Fruit fly (Drosophila melanogaster): Measurements from ENCODE around the gene Pex3.

The Pex3 gene

DNA sequence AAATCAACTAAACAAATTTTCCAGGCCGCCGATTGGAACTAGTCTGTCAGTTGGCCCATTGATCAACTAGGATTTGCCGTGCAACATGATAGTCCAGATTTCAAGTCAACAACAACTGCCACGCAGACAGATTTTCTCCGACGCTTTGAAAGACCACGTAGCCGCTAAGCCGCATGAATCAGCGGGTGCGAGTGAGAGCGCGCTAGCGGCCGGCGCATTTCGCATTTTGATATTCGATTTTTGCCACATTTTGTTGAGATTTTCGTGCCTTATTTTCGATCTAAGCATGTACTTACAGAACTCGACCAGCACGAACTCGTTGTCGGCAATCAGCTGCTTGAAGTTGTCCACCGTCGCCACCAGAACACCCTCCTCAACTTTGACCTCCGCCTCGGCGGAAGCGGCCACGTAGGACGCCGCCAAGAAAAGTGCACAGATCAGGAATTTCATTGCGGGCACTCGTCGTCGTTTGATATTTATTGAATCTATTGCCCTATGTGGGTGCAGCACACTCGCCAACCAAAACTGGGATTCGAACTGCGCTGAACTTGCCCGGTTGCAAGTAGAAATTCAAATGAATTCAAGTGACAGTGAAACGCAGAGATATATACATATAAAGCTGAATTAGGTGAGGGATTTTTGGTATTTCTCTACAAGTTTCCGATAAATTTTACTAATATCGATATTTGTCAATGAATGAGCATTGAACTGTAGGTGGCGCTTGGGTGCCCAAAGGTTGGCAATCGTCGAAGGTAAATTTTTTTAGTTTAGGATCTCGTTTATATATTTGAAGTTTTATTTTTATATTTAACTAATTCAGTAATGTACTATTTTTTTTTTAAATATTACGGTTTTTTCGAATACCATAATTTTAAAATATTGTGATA, 1.9 kb upstream of the Pex3 start, which contains the start of gene Pdi:
Gene Pdi, minus strand, starts transcription at position 837 of the 887 bp plus-strand sequence.
- TF ChIP-seq Pif1A (GFP tag; optimal IDR thresholded peaks at IDR 0.05) = no peak
- no peak for TF ChIP-seq CG15710 (tag; optimal IDR thresholded peaks at IDR 0.05)
- peak; percentile 36 for TF ChIP-seq Snoo (tag; optimal IDR thresholded peaks at IDR 0.05)
- TF ChIP-seq CG10348 (GFP tag; IDR thresholded peaks at IDR 0.05) = no peak
- no peak for TF ChIP-seq D1 (tag; optimal IDR thresholded peaks at IDR 0.05)
- no peak for TF ChIP-seq CG13204 (GFP tag; optimal IDR thresholded peaks at IDR 0.05)
- TF ChIP-seq CG8159 (tag; optimal IDR thresholded peaks at IDR 0.05) = no peak
- no peak for TF ChIP-seq CG12605 (GFP tag; IDR thresholded peaks at IDR 0.05)
- no peak for TF ChIP-seq CG9948 (tag; optimal IDR thresholded peaks at IDR 0.05)
- no peak for TF ChIP-seq gl (tag; optimal IDR thresholded peaks at IDR 0.05)
- peak; percentile 33 for TF ChIP-seq Pif1B (GFP tag; optimal IDR thresholded peaks at IDR 0.05)
- TF ChIP-seq CG8301 (tag; optimal IDR thresholded peaks at IDR 0.05) = no peak
- no peak for TF ChIP-seq CG34367 (tag; optimal IDR thresholded peaks at IDR 0.05)
- TF ChIP-seq CG32121 (GFP tag; IDR thresholded peaks at IDR 0.05) = no peak
- no peak for TF ChIP-seq CG17806 (tag; optimal IDR thresholded peaks at IDR 0.05)
- TF ChIP-seq Ets98B (GFP tag; IDR thresholded peaks at IDR 0.05) = peak; percentile 38; the same call in 1 of the 2 replicates
- TF ChIP-seq rn (GFP tag; IDR thresholded peaks at IDR 0.05) = no peak
- TF ChIP-seq EcR (GFP tag; optimal IDR thresholded peaks at IDR 0.05) = no peak
- no peak for TF ChIP-seq fd96Ca (GFP tag; IDR thresholded peaks at IDR 0.05)
- no peak for TF ChIP-seq CG14655 (GFP tag; optimal IDR thresholded peaks at IDR 0.05)
- 0 out of 3 replicates have a peak, but pooled peaks have one; percentile 39 for TF ChIP-seq CG4496 (GFP tag; IDR thresholded peaks at IDR 0.05)

DNA sequence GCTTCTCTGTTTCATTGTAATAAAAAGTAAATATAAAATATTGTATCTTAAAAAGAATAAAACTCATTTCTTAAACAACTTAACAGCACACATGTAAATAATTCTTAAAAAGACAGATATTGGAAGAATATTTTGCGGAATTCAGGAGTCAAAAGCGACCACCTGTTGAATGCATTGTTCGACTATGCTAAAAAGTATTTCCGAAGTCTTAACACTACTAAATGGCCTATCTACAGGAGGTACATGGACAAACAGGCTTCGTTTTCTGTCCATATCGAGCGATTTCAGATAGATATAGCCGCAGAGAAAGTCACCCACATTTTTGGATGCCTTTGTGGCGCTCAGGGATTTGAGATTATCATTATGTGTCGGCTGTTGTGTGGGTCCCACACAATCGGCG, 1.0 kb upstream of the Pex3 start:
- TF ChIP-seq CG10348 (GFP tag; IDR thresholded peaks at IDR 0.05) (no peak), CG32121 (GFP tag; IDR thresholded peaks at IDR 0.05) (no peak), CG34367 (tag; optimal IDR thresholded peaks at IDR 0.05) (no peak), EcR (GFP tag; optimal IDR thresholded peaks at IDR 0.05) (no peak), D1 (tag; optimal IDR thresholded peaks at IDR 0.05) (no peak), CG4496 (GFP tag; IDR thresholded peaks at IDR 0.05) (no peak), rn (GFP tag; IDR thresholded peaks at IDR 0.05) (no peak), CG14655 (GFP tag; optimal IDR thresholded peaks at IDR 0.05) (no peak), Snoo (tag; optimal IDR thresholded peaks at IDR 0.05) (no peak), fd96Ca (GFP tag; IDR thresholded peaks at IDR 0.05) (no peak)

DNA sequence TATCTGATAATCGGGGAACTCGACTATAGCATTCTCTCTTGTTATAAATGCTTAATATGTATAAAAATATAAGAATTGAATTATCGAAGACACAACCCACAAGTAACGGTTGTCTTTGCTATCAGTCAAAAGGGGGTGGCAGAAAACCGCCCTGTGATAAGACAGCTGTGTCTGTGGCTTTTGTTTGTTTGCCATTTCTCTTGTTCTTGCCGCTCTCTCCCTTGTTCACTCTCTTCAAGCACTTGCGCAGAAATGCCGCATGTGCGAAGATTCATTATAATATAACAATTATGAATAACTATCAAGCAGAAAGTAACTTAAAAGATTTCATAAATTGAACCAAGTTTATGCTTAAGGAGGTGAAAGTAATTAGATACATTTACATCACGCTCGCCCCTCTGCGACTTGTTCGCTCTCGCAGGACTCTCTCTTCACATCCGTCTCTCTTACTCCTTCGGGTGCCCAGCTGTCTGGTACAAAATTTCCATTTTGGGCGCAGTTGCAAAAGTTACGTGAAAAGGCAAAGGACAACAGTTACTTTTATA, 2.6 kb downstream of the Pex3 start, which contains the start of gene FucTA:
Gene FucTA, plus strand, starts transcription at position 495 of the 545 bp plus-strand sequence.
- TF ChIP-seq CG8159 (tag; optimal IDR thresholded peaks at IDR 0.05) (no peak), CG34367 (tag; optimal IDR thresholded peaks at IDR 0.05) (no peak), CG10348 (GFP tag; IDR thresholded peaks at IDR 0.05) (no peak), EcR (GFP tag; optimal IDR thresholded peaks at IDR 0.05) (no peak), CG9948 (tag; optimal IDR thresholded peaks at IDR 0.05) (no peak), CG14655 (GFP tag; optimal IDR thresholded peaks at IDR 0.05) (no peak), CG32121 (GFP tag; IDR thresholded peaks at IDR 0.05) (no peak), CG17806 (tag; optimal IDR thresholded peaks at IDR 0.05) (no peak), D1 (tag; optimal IDR thresholded peaks at IDR 0.05) (no peak), Pif1B (GFP tag; optimal IDR thresholded peaks at IDR 0.05) (no peak)

DNA sequence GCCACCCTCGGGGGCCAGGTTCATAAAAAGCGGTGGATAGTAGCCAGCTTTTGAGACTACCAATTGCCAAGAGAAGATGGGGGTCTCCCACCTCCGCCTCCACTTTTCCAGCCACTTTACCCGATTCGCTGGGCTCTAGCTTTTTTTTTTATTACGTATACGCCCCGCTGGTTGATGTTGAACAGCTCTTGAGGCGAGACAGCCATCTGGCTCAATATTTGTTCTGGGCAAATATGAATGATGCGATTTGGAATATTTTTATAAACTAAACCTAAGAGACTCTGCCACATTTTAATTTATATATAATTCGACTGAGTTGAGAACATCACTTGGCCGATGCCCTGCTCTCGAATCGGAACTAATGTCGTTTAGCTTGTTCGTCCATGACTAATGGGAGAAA, 5.9 kb downstream of the Pex3 start:
- TF ChIP-seq CG8301 (tag; optimal IDR thresholded peaks at IDR 0.05) = no peak
- no peak for TF ChIP-seq fd96Ca (GFP tag; IDR thresholded peaks at IDR 0.05)
- no peak for TF ChIP-seq Pif1B (GFP tag; optimal IDR thresholded peaks at IDR 0.05)
- no peak for TF ChIP-seq CG13204 (GFP tag; optimal IDR thresholded peaks at IDR 0.05)
- no peak for TF ChIP-seq CG8159 (tag; optimal IDR thresholded peaks at IDR 0.05)
- TF ChIP-seq CG4496 (GFP tag; IDR thresholded peaks at IDR 0.05) = no peak
- no peak for TF ChIP-seq CG32121 (GFP tag; IDR thresholded peaks at IDR 0.05)
- no peak for TF ChIP-seq rn (GFP tag; IDR thresholded peaks at IDR 0.05)

DNA sequence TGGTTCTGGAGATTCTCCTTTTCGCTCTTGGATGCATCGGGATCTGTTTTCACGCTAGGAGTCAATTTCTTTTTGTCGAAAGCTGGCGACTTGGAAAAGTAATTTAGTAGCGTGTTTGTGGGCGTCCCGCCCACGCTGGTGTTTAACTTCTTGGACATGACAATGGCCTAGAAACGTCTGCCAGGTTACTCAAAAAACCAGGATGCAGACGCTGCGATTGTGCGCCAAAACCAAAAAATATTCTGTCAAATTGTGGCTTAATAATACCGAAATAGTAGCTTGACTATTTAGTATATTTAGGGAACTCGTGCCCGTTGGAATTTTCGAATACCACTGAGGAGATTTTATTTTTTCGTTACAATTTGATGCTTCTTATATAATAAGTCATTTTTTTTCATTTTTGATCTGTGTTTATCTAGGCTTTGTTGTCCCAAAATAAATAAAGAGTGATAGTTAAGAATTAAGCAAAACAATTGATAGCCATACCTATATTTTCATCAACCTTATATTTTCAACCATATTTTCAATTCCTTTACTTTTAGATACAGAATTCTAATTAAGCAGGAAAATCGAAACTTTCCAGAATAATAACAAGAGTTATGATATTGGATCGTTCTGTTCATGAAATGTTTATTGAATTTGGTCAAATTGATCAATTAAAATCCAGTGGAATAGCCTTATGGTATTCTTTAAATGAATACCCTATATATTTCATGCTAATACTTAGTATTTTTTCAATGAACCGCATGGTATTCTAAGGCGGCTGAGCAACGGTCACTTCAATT, 14.4 kb downstream of the Pex3 start, which contains the start of the genes Msh6 and Prp31:
Gene Msh6, minus strand, starts transcription at position 233 of the 785 bp plus-strand sequence.
Gene Prp31, plus strand, starts transcription at position 771 of the 785 bp plus-strand sequence.
- TF ChIP-seq D1 (tag; optimal IDR thresholded peaks at IDR 0.05) = no peak
- TF ChIP-seq CG8301 (tag; optimal IDR thresholded peaks at IDR 0.05) = peak; percentile 62
- no peak for TF ChIP-seq CG13204 (GFP tag; optimal IDR thresholded peaks at IDR 0.05)
- peak; percentile 75 for TF ChIP-seq CG15710 (tag; optimal IDR thresholded peaks at IDR 0.05)
- no peak for TF ChIP-seq EcR (GFP tag; optimal IDR thresholded peaks at IDR 0.05)
- peak; percentile 75 for TF ChIP-seq CG9948 (tag; optimal IDR thresholded peaks at IDR 0.05)
- TF ChIP-seq CG34367 (tag; optimal IDR thresholded peaks at IDR 0.05) = peak; percentile 66
- no peak for TF ChIP-seq Pif1A (GFP tag; optimal IDR thresholded peaks at IDR 0.05)
- TF ChIP-seq fd96Ca (GFP tag; IDR thresholded peaks at IDR 0.05) = no peak
- TF ChIP-seq CG8159 (tag; optimal IDR thresholded peaks at IDR 0.05) = peak; percentile 76
- peak; percentile 53; the same call in 2 of the 3 replicates for TF ChIP-seq CG4496 (GFP tag; IDR thresholded peaks at IDR 0.05)
- TF ChIP-seq CG10348 (GFP tag; IDR thresholded peaks at IDR 0.05) = 0 out of 2 replicates have a peak, but pooled peaks have one; percentile 23
- no peak for TF ChIP-seq gl (tag; optimal IDR thresholded peaks at IDR 0.05)
- peak; percentile 65 for TF ChIP-seq CG17806 (tag; optimal IDR thresholded peaks at IDR 0.05)
- peak; percentile 44 for TF ChIP-seq Snoo (tag; optimal IDR thresholded peaks at IDR 0.05)

Data from whole organism, pupa.